Worm (Caenorhabditis elegans) whole organism, young adult: Measurements from ENCODE around the gene laf-1.
A peak's percentile ranks its signal among the peaks of the same experiment; 100 is the strongest.

Experiments
- B0261.1 ChIP-seq: sonication (generic microtip); optimal IDR thresholded peaks from 2 replicates; lab custom pipeline; 2016; ENCODE audit warnings: mild to moderate bottlenecking, missing genetic modification characterization, moderate library complexity, missing compliant biosample characterization
- F10E7.11 ChIP-seq: sonication (generic microtip); optimal IDR thresholded peaks from 2 replicates; lab custom pipeline; 2017; ENCODE audit warnings: mild to moderate bottlenecking, missing genetic modification characterization, moderate library complexity, missing compliant biosample characterization
- T07F8.4 ChIP-seq: sonication (generic microtip); optimal IDR thresholded peaks from 2 replicates; lab custom pipeline; 2016; ENCODE audit warnings: mild to moderate bottlenecking, missing genetic modification characterization, moderate library complexity, missing compliant biosample characterization
- Y53F4B.3 ChIP-seq: fragments of 200-800 bp; sonication (Bioruptor generic); IDR thresholded peaks from 2 replicates; pipeline ENCODE4 v1.3.6; 2022; ENCODE audit warnings: missing genetic modification reagents, missing genetic modification characterization, missing compliant biosample characterization
- Y53G8AR.9 ChIP-seq: fragments of 200-800 bp; sonication (Bioruptor generic); conservative IDR thresholded peaks from 2 replicates; pipeline ENCODE4 v1.3.6; 2022; ENCODE audit warnings: missing genetic modification reagents, missing genetic modification characterization, missing compliant biosample characterization
- Y67H2A.10 ChIP-seq: fragments of 200-800 bp; sonication (Bioruptor generic); conservative IDR thresholded peaks from 2 replicates; pipeline ENCODE4 v1.3.6; 2022; ENCODE audit warnings: missing genetic modification reagents, missing genetic modification characterization, missing compliant biosample characterization
- Y79H2A.3 ChIP-seq: fragments of 200-800 bp; sonication (Bioruptor generic); conservative IDR thresholded peaks from 2 replicates; pipeline ENCODE4 v1.3.6; 2022; ENCODE audit warnings: missing genetic modification reagents, missing genetic modification characterization, missing compliant biosample characterization
- akir-1 ChIP-seq: fragments of 200-800 bp; sonication (Bioruptor generic); optimal IDR thresholded peaks from 2 replicates; lab custom pipeline; 2018; ENCODE audit warnings: mild to moderate bottlenecking, missing genetic modification characterization, moderate library complexity, missing compliant biosample characterization
- ama-1 ChIP-seq, 3 experiments: fragments of 150-350 bp in 1 of 3; sonication (generic microtip) in 2 of 3; optimal IDR thresholded peaks; 2 replicates each; lab custom pipeline; 2014 to 2018; ENCODE audit warnings: missing biosample characterization in 2 of 3, missing genetic modification characterization in 2 of 3, missing genetic modification reagents in 2 of 3
- aptf-2 ChIP-seq: fragments of 200-800 bp; sonication (Bioruptor generic); conservative IDR thresholded peaks from 2 replicates; pipeline ENCODE4 v1.3.6; 2022; ENCODE audit warnings: missing genetic modification reagents, missing genetic modification characterization, missing compliant biosample characterization
- athp-1 ChIP-seq: sonication (generic microtip); optimal IDR thresholded peaks from 2 replicates; lab custom pipeline; 2017; ENCODE audit warnings: mild to moderate bottlenecking, missing genetic modification characterization, missing compliant biosample characterization
- attf-6 ChIP-seq: fragments of 200-800 bp; sonication (Bioruptor generic); IDR thresholded peaks from 2 replicates; pipeline ENCODE4 v1.3.6; 2022; ENCODE audit warnings: missing genetic modification reagents, missing genetic modification characterization, missing compliant biosample characterization
- bed-2 ChIP-seq: fragments of 200-800 bp; sonication (Bioruptor generic); IDR thresholded peaks from 2 replicates; pipeline ENCODE4 v1.3.6; 2022; ENCODE audit warnings: missing genetic modification reagents, missing genetic modification characterization, missing compliant biosample characterization
- ceh-100 ChIP-seq: fragments of 200-800 bp; sonication (Bioruptor generic); IDR thresholded peaks from 2 replicates; pipeline ENCODE4 v1.3.6; 2022; ENCODE audit warnings: missing genetic modification reagents, missing genetic modification characterization, missing compliant biosample characterization
- ceh-27 ChIP-seq: fragments of 200-800 bp; sonication (Bioruptor generic); optimal IDR thresholded peaks from 2 replicates; lab custom pipeline; 2018; ENCODE audit warnings: mild to moderate bottlenecking, missing genetic modification characterization, moderate library complexity, missing compliant biosample characterization
- ceh-91 ChIP-seq: fragments of 200-800 bp; sonication (Bioruptor generic); IDR thresholded peaks from 2 replicates; pipeline ENCODE4 v1.3.6; 2022; ENCODE audit warnings: missing genetic modification reagents, missing genetic modification characterization, missing compliant biosample characterization
- dox-1 ChIP-seq: fragments of 200-800 bp; sonication (Bioruptor generic); IDR thresholded peaks from 2 replicates; pipeline ENCODE4 v1.3.6; 2022; ENCODE audit warnings: missing genetic modification reagents, missing genetic modification characterization, missing compliant biosample characterization
- egrh-3 ChIP-seq: fragments of 200-800 bp; sonication (Bioruptor generic); IDR thresholded peaks from 2 replicates; pipeline ENCODE4 v1.3.6; 2022; ENCODE audit warnings: missing genetic modification reagents, missing genetic modification characterization, missing compliant biosample characterization
- him-1 ChIP-seq: sonication (generic microtip); optimal IDR thresholded peaks from 2 replicates; lab custom pipeline; 2016; ENCODE audit warnings: missing genotype, missing genetic modification reagents, missing genetic modification characterization, missing compliant biosample characterization
- hlh-12 ChIP-seq: sonication (generic microtip); optimal IDR thresholded peaks from 2 replicates; lab custom pipeline; 2016; ENCODE audit warnings: missing genetic modification characterization, missing compliant biosample characterization
- hlh-26 ChIP-seq: fragments of 200-800 bp; sonication (Bioruptor generic); conservative IDR thresholded peaks from 2 replicates; pipeline ENCODE4 v1.3.6; 2022; ENCODE audit warnings: missing genetic modification reagents, missing genetic modification characterization, missing compliant biosample characterization
- hrde-1 ChIP-seq: sonication (generic microtip); optimal IDR thresholded peaks from 2 replicates; lab custom pipeline; 2016; ENCODE audit warnings: missing genetic modification characterization, mild to moderate bottlenecking, missing compliant biosample characterization, moderate library complexity, missing genotype, missing genetic modification reagents, borderline replicate concordance
- hsf-1 ChIP-seq: fragments of 200-800 bp; sonication (Bioruptor generic); IDR thresholded peaks from 2 replicates; pipeline ENCODE4 v1.3.6; 2022; ENCODE audit warnings: missing genetic modification reagents, missing genetic modification characterization, missing compliant biosample characterization
- let-526 ChIP-seq: fragments of 200-800 bp; sonication (Bioruptor generic); IDR thresholded peaks from 2 replicates; pipeline ENCODE4 v1.3.6; 2022; ENCODE audit warnings: missing genetic modification reagents, missing genetic modification characterization, missing compliant biosample characterization
- lin-26 ChIP-seq: fragments of 200-800 bp; sonication (Bioruptor generic); IDR thresholded peaks from 2 replicates; pipeline ENCODE4 v1.3.6; 2022; ENCODE audit warnings: missing genetic modification reagents, missing genetic modification characterization, missing compliant biosample characterization
- lin-35 ChIP-seq, 3 experiments: fragments of 150-350 bp in 2 of 3; sonication (generic microtip) in 1 of 3; optimal IDR thresholded peaks; 2 replicates each; lab custom pipeline; 2014 to 2018; ENCODE audit warnings: missing biosample characterization in 3 of 3, missing genetic modification characterization in 3 of 3, missing genetic modification reagents in 3 of 3
- lsy-27 ChIP-seq: sonication (generic microtip); optimal IDR thresholded peaks from 2 replicates; lab custom pipeline; 2017; ENCODE audit warnings: missing genetic modification characterization, mild to moderate bottlenecking, missing compliant biosample characterization, antibody characterized with exemption, missing genotype, borderline replicate concordance; ENCODE audit not compliant: insufficient read depth
- madf-10 ChIP-seq: sonication (generic microtip); optimal IDR thresholded peaks from 2 replicates; lab custom pipeline; 2016; ENCODE audit warnings: mild to moderate bottlenecking, missing genetic modification characterization, missing compliant biosample characterization
- madf-6 ChIP-seq: fragments of 200-800 bp; sonication (Bioruptor generic); IDR thresholded peaks from 2 replicates; pipeline ENCODE4 v1.3.6; 2022; ENCODE audit warnings: missing genetic modification reagents, missing genetic modification characterization, missing compliant biosample characterization
- mes-4 ChIP-seq: sonication (generic microtip); optimal IDR thresholded peaks from 2 replicates; lab custom pipeline; 2016; ENCODE audit warnings: missing genotype, missing genetic modification characterization, missing compliant biosample characterization
- mxl-1 ChIP-seq: sonication (generic microtip); optimal IDR thresholded peaks from 2 replicates; lab custom pipeline; 2016; ENCODE audit warnings: missing genetic modification characterization, missing compliant biosample characterization
- nfyb-1 ChIP-seq: fragments of 200-800 bp; sonication (Bioruptor generic); IDR thresholded peaks from 2 replicates; pipeline ENCODE4 v1.3.6; 2022; ENCODE audit warnings: missing genetic modification reagents, missing genetic modification characterization, missing compliant biosample characterization
- nhr-80 ChIP-seq: sonication (generic microtip); optimal IDR thresholded peaks from 2 replicates; lab custom pipeline; 2016; ENCODE audit warnings: missing genetic modification characterization, missing compliant biosample characterization
- nhr-90 ChIP-seq: sonication (generic microtip); optimal IDR thresholded peaks from 2 replicates; lab custom pipeline; 2016; ENCODE audit warnings: missing genotype, mild to moderate bottlenecking, missing genetic modification characterization, missing compliant biosample characterization
- pha-4 ChIP-seq: fragments of 150-350 bp; sonication (generic microtip); optimal IDR thresholded peaks from 2 replicates; lab custom pipeline; 2014; ENCODE audit warnings: missing biosample characterization, missing genetic modification reagents, missing genetic modification characterization
- rec-8 ChIP-seq, 2 experiments: sonication (generic microtip); optimal IDR thresholded peaks; 2 replicates each; lab custom pipeline; 2016; ENCODE audit warnings: mild to moderate bottlenecking in 2 of 2, missing genetic modification characterization in 2 of 2, missing genetic modification reagents in 2 of 2, missing genotype in 2 of 2, missing biosample characterization in 1 of 2, missing compliant biosample characterization in 1 of 2, moderate library complexity in 1 of 2
- repo-1 ChIP-seq: sonication (generic microtip); optimal IDR thresholded peaks from 2 replicates; lab custom pipeline; 2017; ENCODE audit warnings: mild to moderate bottlenecking, missing genetic modification characterization, missing compliant biosample characterization
- sdz-38 ChIP-seq: sonication (generic microtip); optimal IDR thresholded peaks from 2 replicates; lab custom pipeline; 2016; ENCODE audit warnings: missing genotype, missing genetic modification characterization, missing compliant biosample characterization
- snpc-4 ChIP-seq, 5 experiments: fragments of 150-350 bp in 1 of 5; sonication (generic microtip) in 4 of 5; optimal IDR thresholded peaks; 2 replicates each; lab custom pipeline; 2014 to 2018; ENCODE audit warnings: missing genetic modification characterization in 5 of 5, missing biosample characterization in 3 of 5, antibody characterized with exemption in 2 of 5, mild to moderate bottlenecking in 2 of 5, missing compliant biosample characterization in 2 of 5, missing genotype in 2 of 5, moderate library complexity in 2 of 5, missing genetic modification reagents in 1 of 5
- somi-1 ChIP-seq: fragments of 200-800 bp; sonication (Bioruptor generic); optimal IDR thresholded peaks from 2 replicates; lab custom pipeline; 2018; ENCODE audit warnings: mild to moderate bottlenecking, missing genetic modification characterization, missing compliant biosample characterization
- tbx-9 ChIP-seq: sonication (generic microtip); optimal IDR thresholded peaks from 2 replicates; lab custom pipeline; 2016; ENCODE audit warnings: borderline replicate concordance, missing genetic modification characterization, inconsistent platforms, missing compliant biosample characterization
- unc-130 ChIP-seq: sonication (generic microtip); optimal IDR thresholded peaks from 2 replicates; lab custom pipeline; 2016; ENCODE audit warnings: missing genetic modification reagents, missing genetic modification characterization, missing compliant biosample characterization
- xnd-1 ChIP-seq: sonication (generic microtip); optimal IDR thresholded peaks from 2 replicates; lab custom pipeline; 2016; ENCODE audit warnings: missing genotype, missing genetic modification reagents, missing genetic modification characterization, missing compliant biosample characterization
- ztf-22 ChIP-seq: fragments of 200-800 bp; sonication (Bioruptor generic); optimal IDR thresholded peaks from 2 replicates; lab custom pipeline; 2018; ENCODE audit warnings: mild to moderate bottlenecking, missing genetic modification characterization, moderate library complexity, missing compliant biosample characterization
- ztf-26 ChIP-seq: sonication (generic microtip); optimal IDR thresholded peaks from 2 replicates; lab custom pipeline; 2017; ENCODE audit warnings: missing genetic modification characterization, missing compliant biosample characterization
- ztf-28 ChIP-seq: fragments of 200-800 bp; sonication (Bioruptor generic); IDR thresholded peaks from 2 replicates; pipeline ENCODE4 v1.3.6; 2022; ENCODE audit warnings: missing genetic modification reagents, missing genetic modification characterization, missing compliant biosample characterization
- ztf-3 ChIP-seq: fragments of 200-800 bp; sonication (Bioruptor generic); optimal IDR thresholded peaks from 2 replicates; lab custom pipeline; 2018; ENCODE audit warnings: mild to moderate bottlenecking, missing genetic modification characterization, missing compliant biosample characterization

Gene laf-1

ce11 chrIII:2768635-2769034 is 10.2 kb downstream of the laf-1 start, which contains the start of gene swsn-3:
TSS of gene swsn-3 (minus strand) at chrIII:2768679.
- TF ChIP-seq hrde-1 (tag; lab: Kevin White, UChicago), result no peak
- peak; percentile 53 for TF ChIP-seq ztf-26 (tag; lab: Kevin White, UChicago)
- TF ChIP-seq let-526, result 0 out of 2 replicates have a peak, but pooled peaks have one; percentile 15
- 0 out of 2 replicates have a peak, but pooled peaks have one; percentile 15 for TF ChIP-seq Y53F4B.3
- TF ChIP-seq hsf-1 (GFP tag; lab: Robert Waterston, UW), result no peak
- no peak for TF ChIP-seq aptf-2 (GFP tag; lab: Robert Waterston, UW)
- no peak for TF ChIP-seq akir-1
- peak; percentile 24 for TF ChIP-seq T07F8.4 (tag; lab: Kevin White, UChicago)
- TF ChIP-seq dox-1 (GFP tag; lab: Robert Waterston, UW), result peak; percentile 87
- peak; percentile 13 for TF ChIP-seq madf-10 (tag; lab: Kevin White, UChicago)
- TF ChIP-seq bed-2 (GFP tag; lab: Robert Waterston, UW), result no peak
- peak; percentile 57 for TF ChIP-seq ceh-91 (GFP tag; lab: Robert Waterston, UW)
- TF ChIP-seq ztf-28 (GFP tag; lab: Robert Waterston, UW), result no peak
- TF ChIP-seq lin-35 (GFP tag; optimal IDR thresholded peaks at IDR 0.05; lab: Kevin White, UChicago), result peak in 1 of 3 experiments; percentile 89
- no peak for TF ChIP-seq attf-6 (GFP tag; lab: Robert Waterston, UW)
- no peak for TF ChIP-seq ama-1 (optimal IDR thresholded peaks at IDR 0.05; lab: Kevin White, UChicago)
- TF ChIP-seq ama-1 (GFP tag; optimal IDR thresholded peaks at IDR 0.05; lab: Kevin White, UChicago), result peak; percentile 20 to 72
- TF ChIP-seq ceh-27, result peak; percentile 52
- peak; percentile 49 for TF ChIP-seq xnd-1
- peak; percentile 32 for TF ChIP-seq mxl-1
- peak; percentile 72 for TF ChIP-seq lsy-27 (tag; lab: Kevin White, UChicago)
- TF ChIP-seq hlh-12 (tag; lab: Kevin White, UChicago), result no peak
- peak; percentile 95 for TF ChIP-seq athp-1 (tag; lab: Kevin White, UChicago)
- peak; percentile 79 for TF ChIP-seq Y67H2A.10 (GFP tag; lab: Robert Waterston, UW)
- no peak for TF ChIP-seq somi-1 (GFP tag; lab: Kevin White, UChicago)
- peak; percentile 49 for TF ChIP-seq repo-1 (tag; lab: Kevin White, UChicago)
- TF ChIP-seq pha-4 (tag; lab: Kevin White, UChicago), result peak; percentile 24
- TF ChIP-seq mes-4, result no peak
- TF ChIP-seq lin-26 (GFP tag; lab: Robert Waterston, UW), result no peak
- TF ChIP-seq Y79H2A.3, result no peak
- no peak for TF ChIP-seq sdz-38 (tag; lab: Kevin White, UChicago)
- TF ChIP-seq unc-130 (GFP tag; lab: Kevin White, UChicago), result peak; percentile 68
- TF ChIP-seq ceh-100 (GFP tag; lab: Robert Waterston, UW), result peak; percentile 82
- peak; percentile 62 for TF ChIP-seq him-1 (tag; lab: Kevin White, UChicago)
- no peak for TF ChIP-seq F10E7.11 (tag; lab: Kevin White, UChicago)
- no peak for TF ChIP-seq tbx-9 (tag; lab: Kevin White, UChicago)
- TF ChIP-seq B0261.1 (tag; lab: Kevin White, UChicago), result no peak
- TF ChIP-seq snpc-4 (GFP tag; optimal IDR thresholded peaks at IDR 0.05; lab: Kevin White, UChicago), result peak; percentile 73
- peak; percentile 11 to 70 (median 62) for TF ChIP-seq snpc-4 (tag; optimal IDR thresholded peaks at IDR 0.05; lab: Kevin White, UChicago)
- no peak for TF ChIP-seq nhr-90
- TF ChIP-seq Y53G8AR.9, result peak; percentile 69
- TF ChIP-seq ztf-3 (GFP tag; lab: Kevin White, UChicago), result no peak
- TF ChIP-seq rec-8 (tag; optimal IDR thresholded peaks at IDR 0.05; lab: Kevin White, UChicago), result peak; percentile 56 to 88
- TF ChIP-seq ztf-22, result no peak
- peak; percentile 77 for TF ChIP-seq nfyb-1 (GFP tag; lab: Robert Waterston, UW)
- TF ChIP-seq nhr-80 (tag; lab: Kevin White, UChicago), result peak; percentile 43
- 0 out of 2 replicates have a peak, but pooled peaks have one; percentile 14 for TF ChIP-seq egrh-3
- no peak for TF ChIP-seq hlh-26 (GFP tag; lab: Robert Waterston, UW)
- TF ChIP-seq madf-6 (GFP tag; lab: Robert Waterston, UW), result peak; percentile 84
